Fruit fly (Drosophila melanogaster) whole organism, embryonic: ENCODE measurements around the gene scaf6.

Source experiments
- CG11723 ChIP-seq: fragments of 200-800 bp; sonication (Bioruptor generic); optimal IDR thresholded peaks from 2 replicates; lab custom pipeline; 2017; ENCODE audit warnings: missing biosample characterization, mild to moderate bottlenecking, missing genetic modification characterization
- CG12104 ChIP-seq: fragments of 200-800 bp; sonication (Bioruptor generic); optimal IDR thresholded peaks from 3 replicates; lab custom pipeline; 2016; ENCODE audit warnings: missing biosample characterization, missing genetic modification characterization
- CG12299 ChIP-seq: fragments of 200-800 bp; sonication (Bioruptor generic); optimal IDR thresholded peaks from 2 replicates; lab custom pipeline; 2018; ENCODE audit warnings: missing biosample characterization, mild to moderate bottlenecking, missing genetic modification characterization
- CG13775 ChIP-seq: fragments of 200-800 bp; sonication (Bioruptor generic); optimal IDR thresholded peaks from 3 replicates; lab custom pipeline; 2017; ENCODE audit warnings: missing biosample characterization, mild to moderate bottlenecking, missing genetic modification characterization
- CG17328 ChIP-seq: fragments of 200-800 bp; sonication (Bioruptor generic); IDR thresholded peaks from 2 replicates; pipeline ENCODE4 v1.3.6; 2022; ENCODE audit warnings: missing biosample characterization, missing genetic modification characterization
- CG17385 ChIP-seq: fragments of 200-800 bp; sonication (Bioruptor generic); optimal IDR thresholded peaks from 3 replicates; lab custom pipeline; 2018; ENCODE audit warnings: missing biosample characterization, mild to moderate bottlenecking, missing genetic modification characterization
- CG32532 ChIP-seq: fragments of 200-800 bp; sonication (Bioruptor generic); IDR thresholded peaks from 2 replicates; pipeline ENCODE4 v1.3.6; 2022; ENCODE audit warnings: missing biosample characterization, missing genetic modification characterization
- CG3281 ChIP-seq: fragments of 200-800 bp; sonication (Bioruptor generic); optimal IDR thresholded peaks from 3 replicates; lab custom pipeline; 2017; ENCODE audit warnings: missing biosample characterization, mild to moderate bottlenecking, missing genetic modification characterization
- CG33213 ChIP-seq: fragments of 200-800 bp; sonication (Bioruptor generic); optimal IDR thresholded peaks from 3 replicates; lab custom pipeline; 2016; ENCODE audit warnings: missing biosample characterization, missing genetic modification characterization
- CG6689 ChIP-seq: fragments of 200-800 bp; sonication (Bioruptor generic); IDR thresholded peaks from 2 replicates; pipeline ENCODE4 v1.3.6; 2022; ENCODE audit warnings: missing biosample characterization, missing genetic modification characterization
- CG8478 ChIP-seq: fragments of >200 bp; optimal IDR thresholded peaks from 2 replicates; lab custom pipeline; 2018
- CG9876 ChIP-seq: fragments of 200-800 bp; sonication (Bioruptor generic); optimal IDR thresholded peaks from 2 replicates; lab custom pipeline; 2016; ENCODE audit warnings: missing biosample characterization, missing genetic modification characterization
- CoRest ChIP-seq: fragments of 200-800 bp; sonication (Bioruptor generic); optimal IDR thresholded peaks from 3 replicates; lab custom pipeline; 2018; ENCODE audit warnings: missing biosample characterization, mild to moderate bottlenecking, missing genetic modification characterization, moderate library complexity
- Dad ChIP-seq: fragments of 200-800 bp; sonication (Bioruptor generic); optimal IDR thresholded peaks from 3 replicates; lab custom pipeline; 2016; ENCODE audit warnings: missing biosample characterization, missing genetic modification characterization
- Drgx ChIP-seq: fragments of 200-800 bp; sonication (Bioruptor generic); IDR thresholded peaks from 2 replicates; pipeline ENCODE4 v1.3.6; 2022; ENCODE audit warnings: missing biosample characterization, missing genetic modification characterization
- Hr3 ChIP-seq: fragments of 200-800 bp; sonication (Bioruptor generic); optimal IDR thresholded peaks from 3 replicates; lab custom pipeline; 2016; ENCODE audit warnings: missing biosample characterization, missing genetic modification characterization
- Hr78 ChIP-seq, 2 experiments: fragments of 200-800 bp in 1 of 2; fragments of >200 bp in 1 of 2; sonication (Bioruptor generic) in 1 of 2; optimal IDR thresholded peaks; 2 replicates each; lab custom pipeline; 2017 to 2019; ENCODE audit warnings: missing biosample characterization in 2 of 2, missing genetic modification characterization in 2 of 2, mild to moderate bottlenecking in 1 of 2, moderate library complexity in 1 of 2
- Jarid2 ChIP-seq: fragments of 200-800 bp; sonication (Bioruptor generic); optimal IDR thresholded peaks from 3 replicates; lab custom pipeline; 2017; ENCODE audit warnings: mild to moderate bottlenecking, missing biosample characterization, missing genetic modification reagents, missing genetic modification characterization
- Rx ChIP-seq: fragments of 200-800 bp; sonication (Bioruptor generic); IDR thresholded peaks from 2 replicates; pipeline ENCODE4 v1.3.6; 2022; ENCODE audit warnings: missing biosample characterization, missing genetic modification characterization
- Scr ChIP-seq: fragments of 200-800 bp; sonication (Bioruptor generic); IDR thresholded peaks from 2 replicates; pipeline ENCODE4 v1.3.6; 2022; ENCODE audit warnings: missing biosample characterization, missing genetic modification characterization; ENCODE audit not compliant: partially characterized antibody
- Sin3A ChIP-seq: fragments of >200 bp; optimal IDR thresholded peaks from 2 replicates; lab custom pipeline; 2018
- Six4 ChIP-seq: fragments of 200-800 bp; sonication (Bioruptor generic); optimal IDR thresholded peaks from 2 replicates; lab custom pipeline; 2016; ENCODE audit warnings: missing biosample characterization, missing genetic modification characterization
- ato ChIP-seq: fragments of 200-800 bp; sonication (Bioruptor generic); IDR thresholded peaks from 2 replicates; pipeline ENCODE4 v1.3.6; 2022; ENCODE audit warnings: missing biosample characterization, missing genetic modification characterization; ENCODE audit not compliant: partially characterized antibody
- bbx ChIP-seq: fragments of 200-800 bp; sonication (Bioruptor generic); IDR thresholded peaks from 2 replicates; pipeline ENCODE4 v1.3.6; 2022; ENCODE audit warnings: missing biosample characterization, missing genetic modification characterization; ENCODE audit not compliant: partially characterized antibody
- bigmax ChIP-seq: fragments of 200-800 bp; sonication (Bioruptor generic); optimal IDR thresholded peaks from 2 replicates; lab custom pipeline; 2018; ENCODE audit warnings: missing biosample characterization, mild to moderate bottlenecking, missing genetic modification characterization
- crp ChIP-seq, 2 experiments: fragments of 200-800 bp; sonication (Bioruptor generic); optimal IDR thresholded peaks; 2 replicates in 1 of 2; 3 replicates in 1 of 2; lab custom pipeline; 2017; ENCODE audit warnings: missing biosample characterization in 2 of 2, missing genetic modification characterization in 2 of 2, mild to moderate bottlenecking in 1 of 2, moderate library complexity in 1 of 2
- dpn ChIP-seq, 2 experiments: fragments of 200-800 bp; sonication (Bioruptor generic); optimal IDR thresholded peaks; 3 replicates each; lab custom pipeline; 2016; ENCODE audit warnings: missing biosample characterization in 2 of 2, missing genetic modification characterization in 2 of 2
- exex ChIP-seq: fragments of 200-800 bp; sonication (Bioruptor generic); optimal IDR thresholded peaks from 4 replicates; lab custom pipeline; 2018; ENCODE audit warnings: missing biosample characterization, mild to moderate bottlenecking, missing genetic modification characterization, moderate library complexity
- fd64A ChIP-seq: fragments of 200-800 bp; sonication (Bioruptor generic); optimal IDR thresholded peaks from 3 replicates; lab custom pipeline; 2018; ENCODE audit warnings: missing biosample characterization, mild to moderate bottlenecking, missing genetic modification characterization
- gfzf ChIP-seq: fragments of 200-800 bp; sonication (Bioruptor generic); optimal IDR thresholded peaks from 2 replicates; lab custom pipeline; 2016; ENCODE audit warnings: missing biosample characterization, mild to moderate bottlenecking, missing genetic modification characterization, moderate library complexity
- gsb ChIP-seq: fragments of 200-800 bp; sonication (Bioruptor generic); IDR thresholded peaks from 2 replicates; pipeline ENCODE4 v1.3.6; 2022; ENCODE audit warnings: missing biosample characterization, missing genetic modification characterization
- gt ChIP-seq: fragments of 200-800 bp; sonication (Bioruptor generic); IDR thresholded peaks from 2 replicates; pipeline ENCODE4 v1.3.6; 2022; ENCODE audit warnings: missing biosample characterization, missing genetic modification characterization
- h ChIP-seq: fragments of >200 bp; optimal IDR thresholded peaks from 2 replicates; lab custom pipeline; 2017
- klu ChIP-seq: fragments of 200-800 bp; sonication (Bioruptor generic); IDR thresholded peaks from 2 replicates; pipeline ENCODE4 v1.3.6; 2022; ENCODE audit warnings: missing biosample characterization, missing genetic modification characterization
- kni ChIP-seq: fragments of 200-800 bp; sonication (Bioruptor generic); optimal IDR thresholded peaks from 3 replicates; lab custom pipeline; 2017; ENCODE audit warnings: mild to moderate bottlenecking, missing biosample characterization, missing genetic modification reagents, missing genetic modification characterization
- onecut ChIP-seq: fragments of 200-800 bp; sonication (Bioruptor generic); IDR thresholded peaks from 2 replicates; pipeline ENCODE4 v1.3.6; 2022; ENCODE audit warnings: missing biosample characterization, missing genetic modification characterization
- pnt ChIP-seq: fragments of 200-800 bp; sonication (Bioruptor generic); optimal IDR thresholded peaks from 3 replicates; lab custom pipeline; 2016; ENCODE audit warnings: missing biosample characterization, missing genetic modification characterization
- repo ChIP-seq: fragments of 200-800 bp; sonication (Bioruptor generic); optimal IDR thresholded peaks from 2 replicates; lab custom pipeline; 2016; ENCODE audit warnings: missing biosample characterization, missing genetic modification characterization
- rib ChIP-seq: fragments of 200-800 bp; sonication (Bioruptor generic); IDR thresholded peaks from 2 replicates; pipeline ENCODE4 v1.3.6; 2022; ENCODE audit warnings: missing biosample characterization, missing genetic modification characterization
- ro ChIP-seq: fragments of 200-800 bp; sonication (Bioruptor generic); IDR thresholded peaks from 2 replicates; pipeline ENCODE4 v1.3.6; 2022; ENCODE audit warnings: missing biosample characterization, missing genetic modification characterization
- sqz ChIP-seq: fragments of 200-800 bp; sonication (Bioruptor generic); optimal IDR thresholded peaks from 3 replicates; lab custom pipeline; 2018; ENCODE audit warnings: missing biosample characterization, mild to moderate bottlenecking, missing genetic modification characterization
- tgo ChIP-seq: fragments of 200-800 bp; sonication (Bioruptor generic); IDR thresholded peaks from 3 replicates; pipeline ENCODE4 v1.3.6; 2022; ENCODE audit warnings: missing biosample characterization, missing genetic modification characterization
- toy ChIP-seq: fragments of 200-800 bp; sonication (Bioruptor generic); IDR thresholded peaks from 2 replicates; pipeline ENCODE4 v1.3.6; 2022; ENCODE audit warnings: missing biosample characterization, missing genetic modification characterization
- trem ChIP-seq: fragments of 200-800 bp; optimal IDR thresholded peaks from 3 replicates; lab custom pipeline; 2019; ENCODE audit warnings: missing biosample characterization, mild to moderate bottlenecking, missing genetic modification characterization, moderate library complexity
- vnd ChIP-seq: fragments of 200-800 bp; sonication (Bioruptor generic); IDR thresholded peaks from 3 replicates; pipeline ENCODE4 v1.3.6; 2022; ENCODE audit warnings: missing biosample characterization, missing genetic modification characterization; ENCODE audit not compliant: partially characterized antibody
- wdn ChIP-seq: fragments of 200-800 bp; sonication (Bioruptor generic); IDR thresholded peaks from 2 replicates; pipeline ENCODE4 v1.3.6; 2022; ENCODE audit warnings: missing biosample characterization, missing genetic modification characterization
- wek ChIP-seq: fragments of 200-800 bp; sonication (Bioruptor generic); optimal IDR thresholded peaks from 3 replicates; lab custom pipeline; 2018; ENCODE audit warnings: missing biosample characterization, mild to moderate bottlenecking, missing genetic modification characterization, moderate library complexity

Gene scaf6

dm6 chr3L:17050661-17051452, 8.5 kb upstream of the scaf6 start (continued):
- no peak for TF ChIP-seq kni (GFP tag; lab: Kevin White, UChicago)
- no peak for TF ChIP-seq Rx (GFP tag; lab: Robert Waterston, UW)
- TF ChIP-seq CG3281 (GFP tag; lab: Kevin White, UChicago), result no peak
- TF ChIP-seq wek (GFP tag; lab: Kevin White, UChicago), result no peak
- TF ChIP-seq gfzf (GFP tag; lab: Kevin White, UChicago), result peak; percentile 64
- TF ChIP-seq bigmax (GFP tag; lab: Kevin White, UChicago), result no peak
- TF ChIP-seq rib (GFP tag; lab: Robert Waterston, UW), result no peak
- TF ChIP-seq CG11723 (GFP tag; lab: Kevin White, UChicago), result no peak
- no peak for TF ChIP-seq gt (GFP tag; lab: Robert Waterston, UW)
- no peak for TF ChIP-seq ro (GFP tag; lab: Robert Waterston, UW)
- no peak for TF ChIP-seq tgo
- no peak for TF ChIP-seq wdn (GFP tag; lab: Robert Waterston, UW)
- peak; percentile 31; the same call in 1 of the 2 replicates for TF ChIP-seq bbx (GFP tag; lab: Robert Waterston, UW)
- TF ChIP-seq Hr78 (GFP tag; optimal IDR thresholded peaks at IDR 0.05; lab: Kevin White, UChicago), result no peak
- TF ChIP-seq pnt (GFP tag; lab: Kevin White, UChicago), result no peak
- TF ChIP-seq crp (GFP tag; optimal IDR thresholded peaks at IDR 0.05; lab: Kevin White, UChicago), result no peak
- TF ChIP-seq fd64A (GFP tag; lab: Kevin White, UChicago), result no peak
- TF ChIP-seq h (lab: Kevin White, UChicago), result no peak
- TF ChIP-seq CG12299 (tag; lab: Kevin White, UChicago), result no peak
- no peak for TF ChIP-seq Jarid2 (GFP tag; lab: Kevin White, UChicago)
- TF ChIP-seq Six4 (GFP tag; lab: Kevin White, UChicago), result no peak
- 0 out of 2 replicates have a peak, but pooled peaks have one; percentile 16 for TF ChIP-seq Scr (GFP tag; lab: Robert Waterston, UW)
- TF ChIP-seq onecut (GFP tag; lab: Robert Waterston, UW), result no peak; the same call in 1 of the 2 replicates
- TF ChIP-seq CG9876 (GFP tag; lab: Kevin White, UChicago), result no peak
- TF ChIP-seq CoRest (tag; lab: Kevin White, UChicago), result peak; percentile 3
- TF ChIP-seq repo (GFP tag; lab: Kevin White, UChicago), result peak; percentile 26
- no peak for TF ChIP-seq CG17385 (GFP tag; lab: Kevin White, UChicago)
- TF ChIP-seq vnd, result no peak
- TF ChIP-seq CG17328 (GFP tag; lab: Robert Waterston, UW), result no peak
- no peak for TF ChIP-seq klu (GFP tag; lab: Robert Waterston, UW)
- no peak for TF ChIP-seq CG33213 (GFP tag; lab: Kevin White, UChicago)
- TF ChIP-seq CG13775, result no peak
- no peak for TF ChIP-seq Sin3A (lab: Kevin White, UChicago)
- no peak for TF ChIP-seq gsb (GFP tag; lab: Robert Waterston, UW)
- no peak for TF ChIP-seq sqz
- TF ChIP-seq trem (tag; lab: Kevin White, UChicago), result peak; percentile 28
- no peak for TF ChIP-seq CG12104 (GFP tag; lab: Kevin White, UChicago)
- TF ChIP-seq Dad (GFP tag; lab: Kevin White, UChicago), result no peak
- TF ChIP-seq ato (GFP tag; lab: Robert Waterston, UW), result no peak
- TF ChIP-seq Drgx (GFP tag; lab: Robert Waterston, UW), result no peak
- TF ChIP-seq toy, result no peak
- TF ChIP-seq dpn (GFP tag; optimal IDR thresholded peaks at IDR 0.05; lab: Kevin White, UChicago), result no peak
- TF ChIP-seq exex (tag; lab: Kevin White, UChicago), result no peak
- peak; percentile 32 for TF ChIP-seq CG8478 (lab: Kevin White, UChicago)
- TF ChIP-seq CG32532 (GFP tag; lab: Robert Waterston, UW), result no peak
- TF ChIP-seq Hr3 (GFP tag; lab: Kevin White, UChicago), result no peak
- TF ChIP-seq CG6689 (GFP tag; lab: Robert Waterston, UW), result no peak
